Fruit fly (Drosophila melanogaster) whole organism, embryonic: ENCODE data around the gene Hpd.
A peak's percentile ranks its signal among the peaks of the same experiment; 100 is the strongest.

Experiments used
- Antp ChIP-seq: fragments of 200-800 bp; sonication (Bioruptor generic); optimal IDR thresholded peaks from 3 replicates; lab custom pipeline; 2016; ENCODE audit warnings: missing biosample characterization, missing genetic modification characterization
- Atf6 ChIP-seq: fragments of 200-800 bp; sonication (Bioruptor generic); IDR thresholded peaks from 2 replicates; pipeline ENCODE4 v1.3.6; 2022; ENCODE audit warnings: missing biosample characterization, missing genetic modification characterization
- BEAF-32 ChIP-seq: fragments of 200-800 bp; sonication (Bioruptor generic); optimal IDR thresholded peaks from 3 replicates; lab custom pipeline; 2017; ENCODE audit warnings: missing biosample characterization, missing genetic modification characterization, mild to moderate bottlenecking, moderate library complexity, missing genetic modification reagents
- CG1024 ChIP-seq: fragments of 200-800 bp; sonication (Bioruptor generic); IDR thresholded peaks from 2 replicates; pipeline ENCODE4 v1.3.6; 2022; ENCODE audit warnings: missing biosample characterization, missing genetic modification characterization
- CG11247 ChIP-seq: fragments of 200-800 bp; sonication (Bioruptor generic); IDR thresholded peaks from 2 replicates; pipeline ENCODE4 v1.3.6; 2022; ENCODE audit warnings: missing biosample characterization, missing genetic modification characterization
- CG11504 ChIP-seq: fragments of 200-800 bp; sonication (Bioruptor generic); optimal IDR thresholded peaks from 3 replicates; lab custom pipeline; 2019; ENCODE audit warnings: missing biosample characterization, mild to moderate bottlenecking, missing genetic modification characterization, moderate library complexity
- CG11560 ChIP-seq: fragments of 200-800 bp; sonication (Bioruptor generic); IDR thresholded peaks from 3 replicates; pipeline ENCODE4 v1.3.6; 2022; ENCODE audit warnings: missing biosample characterization, missing genetic modification characterization
- CG11695 ChIP-seq: fragments of 200-800 bp; sonication (Bioruptor generic); IDR thresholded peaks from 3 replicates; pipeline ENCODE4 v1.3.6; 2022; ENCODE audit warnings: missing biosample characterization, missing genetic modification characterization
- CG12659 ChIP-seq: fragments of 200-800 bp; sonication (Bioruptor generic); optimal IDR thresholded peaks from 3 replicates; lab custom pipeline; 2017; ENCODE audit warnings: mild to moderate bottlenecking, missing biosample characterization, missing genetic modification reagents, missing genetic modification characterization
- CG13424 ChIP-seq: fragments of 200-800 bp; sonication (Bioruptor generic); optimal IDR thresholded peaks from 2 replicates; lab custom pipeline; 2019; ENCODE audit warnings: missing biosample characterization, mild to moderate bottlenecking, missing genetic modification characterization, moderate library complexity
- CG13624 ChIP-seq: fragments of 200-800 bp; sonication (Bioruptor generic); optimal IDR thresholded peaks from 2 replicates; lab custom pipeline; 2016; ENCODE audit warnings: missing biosample characterization, missing genetic modification characterization
- CG14965 ChIP-seq: fragments of 200-800 bp; sonication (Bioruptor generic); optimal IDR thresholded peaks from 2 replicates; lab custom pipeline; 2016; ENCODE audit warnings: missing biosample characterization, missing genetic modification characterization, borderline replicate concordance
- CG17829 ChIP-seq: fragments of 200-800 bp; optimal IDR thresholded peaks from 2 replicates; lab custom pipeline; 2019; ENCODE audit warnings: missing biosample characterization, mild to moderate bottlenecking, missing genetic modification characterization, moderate library complexity
- CG18011 ChIP-seq: fragments of 200-800 bp; sonication (Bioruptor generic); optimal IDR thresholded peaks from 2 replicates; lab custom pipeline; 2017; ENCODE audit warnings: missing biosample characterization, missing genetic modification characterization, mild to moderate bottlenecking, moderate library complexity, missing genotype
- CG4282 ChIP-seq: fragments of 200-800 bp; sonication (Bioruptor generic); optimal IDR thresholded peaks from 2 replicates; lab custom pipeline; 2016; ENCODE audit warnings: missing biosample characterization, missing genetic modification characterization
- CG5180 ChIP-seq: fragments of 200-800 bp; sonication (Bioruptor generic); optimal IDR thresholded peaks from 3 replicates; lab custom pipeline; 2017; ENCODE audit warnings: missing biosample characterization, missing genetic modification characterization, mild to moderate bottlenecking, moderate library complexity, missing genetic modification reagents
- CG6175 ChIP-seq: fragments of 200-800 bp; sonication (Bioruptor generic); IDR thresholded peaks from 3 replicates; pipeline ENCODE4 v1.3.6; 2022; ENCODE audit warnings: missing biosample characterization, missing genetic modification characterization
- CG6683 ChIP-seq: fragments of 200-800 bp; sonication (Bioruptor generic); optimal IDR thresholded peaks from 2 replicates; lab custom pipeline; 2017; ENCODE audit warnings: missing biosample characterization, mild to moderate bottlenecking, missing genetic modification characterization, missing genetic modification reagents
- CG7372 ChIP-seq: fragments of 200-800 bp; sonication (Bioruptor generic); IDR thresholded peaks from 2 replicates; pipeline ENCODE4 v1.3.6; 2022; ENCODE audit warnings: missing biosample characterization, missing genetic modification characterization
- CG7786 ChIP-seq: fragments of 200-800 bp; sonication (Bioruptor generic); optimal IDR thresholded peaks from 2 replicates; lab custom pipeline; 2016; ENCODE audit warnings: missing biosample characterization, missing genetic modification characterization
- Dref ChIP-seq: fragments of 200-800 bp; sonication (Bioruptor generic); IDR thresholded peaks from 2 replicates; pipeline ENCODE4 v1.3.6; 2022; ENCODE audit warnings: missing biosample characterization, missing genetic modification characterization
- HLHmδ ChIP-seq: fragments of 200-800 bp; sonication (Bioruptor generic); optimal IDR thresholded peaks from 2 replicates; lab custom pipeline; 2018; ENCODE audit warnings: missing biosample characterization, mild to moderate bottlenecking, missing genetic modification characterization, moderate library complexity
- Jarid2 ChIP-seq: fragments of 200-800 bp; sonication (Bioruptor generic); optimal IDR thresholded peaks from 3 replicates; lab custom pipeline; 2017; ENCODE audit warnings: mild to moderate bottlenecking, missing biosample characterization, missing genetic modification reagents, missing genetic modification characterization
- Med ChIP-seq: fragments of 200-800 bp; sonication (Bioruptor generic); peaks from one replicate; lab custom pipeline; 2016; ENCODE audit warnings: missing biosample characterization, missing genetic modification characterization, mild to moderate bottlenecking, inconsistent platforms, moderate library complexity
- Meics ChIP-seq: fragments of 200-800 bp; sonication (Bioruptor generic); optimal IDR thresholded peaks from 2 replicates; lab custom pipeline; 2017; ENCODE audit warnings: missing biosample characterization, mild to moderate bottlenecking, missing genetic modification characterization
- Nf-YB ChIP-seq: fragments of 200-800 bp; sonication (Bioruptor generic); optimal IDR thresholded peaks from 3 replicates; lab custom pipeline; 2019; ENCODE audit warnings: missing biosample characterization, mild to moderate bottlenecking, missing genetic modification characterization, moderate library complexity
- Rfx ChIP-seq: fragments of 200-800 bp; sonication (Bioruptor generic); IDR thresholded peaks from 2 replicates; pipeline ENCODE4 v1.3.6; 2022; ENCODE audit warnings: missing biosample characterization, missing genetic modification characterization
- Xrp1 ChIP-seq: fragments of 200-800 bp; sonication (Bioruptor generic); IDR thresholded peaks from 2 replicates; pipeline ENCODE4 v1.3.6; 2022; ENCODE audit warnings: missing biosample characterization, missing genetic modification characterization
- ase ChIP-seq: fragments of 200-800 bp; sonication (Bioruptor generic); IDR thresholded peaks from 3 replicates; pipeline ENCODE4 v1.3.6; 2022; ENCODE audit warnings: missing biosample characterization, missing genetic modification characterization
- bowl ChIP-seq: fragments of 200-800 bp; sonication (Bioruptor generic); IDR thresholded peaks from 2 replicates; pipeline ENCODE4 v1.3.6; 2022; ENCODE audit warnings: missing biosample characterization, missing genetic modification characterization
- bsh ChIP-seq, 2 experiments: fragments of 200-800 bp; sonication (Bioruptor generic); optimal IDR thresholded peaks; 2 replicates each; lab custom pipeline; 2017 to 2018; ENCODE audit warnings: mild to moderate bottlenecking in 2 of 2, missing biosample characterization in 2 of 2, missing genetic modification characterization in 2 of 2, moderate library complexity in 1 of 2
- ems ChIP-seq: fragments of 200-800 bp; sonication (Bioruptor generic); optimal IDR thresholded peaks from 3 replicates; lab custom pipeline; 2016; ENCODE audit warnings: missing biosample characterization, missing genetic modification characterization
- fd102C ChIP-seq: fragments of 200-800 bp; sonication (Bioruptor generic); optimal IDR thresholded peaks from 2 replicates; lab custom pipeline; 2018; ENCODE audit warnings: missing biosample characterization, mild to moderate bottlenecking, missing genetic modification characterization, moderate library complexity
- fd3F ChIP-seq: fragments of 200-800 bp; sonication (Bioruptor generic); optimal IDR thresholded peaks from 2 replicates; lab custom pipeline; 2018; ENCODE audit warnings: missing biosample characterization, mild to moderate bottlenecking, missing genetic modification characterization, moderate library complexity
- gem ChIP-seq: fragments of 200-800 bp; sonication (Bioruptor generic); optimal IDR thresholded peaks from 2 replicates; lab custom pipeline; 2019; ENCODE audit warnings: missing biosample characterization, mild to moderate bottlenecking, missing genetic modification characterization, moderate library complexity
- gfzf ChIP-seq: fragments of 200-800 bp; sonication (Bioruptor generic); optimal IDR thresholded peaks from 2 replicates; lab custom pipeline; 2016; ENCODE audit warnings: missing biosample characterization, mild to moderate bottlenecking, missing genetic modification characterization, moderate library complexity
- gsb ChIP-seq: fragments of 200-800 bp; sonication (Bioruptor generic); IDR thresholded peaks from 2 replicates; pipeline ENCODE4 v1.3.6; 2022; ENCODE audit warnings: missing biosample characterization, missing genetic modification characterization
- gt ChIP-seq: fragments of 200-800 bp; sonication (Bioruptor generic); IDR thresholded peaks from 2 replicates; pipeline ENCODE4 v1.3.6; 2022; ENCODE audit warnings: missing biosample characterization, missing genetic modification characterization
- jigr1 ChIP-seq: fragments of 200-800 bp; sonication (Bioruptor generic); IDR thresholded peaks from 3 replicates; pipeline ENCODE4 v1.3.6; 2022; ENCODE audit warnings: missing biosample characterization, missing genetic modification characterization
- kah ChIP-seq: fragments of 200-800 bp; sonication (Bioruptor generic); optimal IDR thresholded peaks from 2 replicates; lab custom pipeline; 2018; ENCODE audit warnings: missing biosample characterization, mild to moderate bottlenecking, missing genetic modification characterization
- lmd ChIP-seq: fragments of 200-800 bp; sonication (Bioruptor generic); IDR thresholded peaks from 2 replicates; pipeline ENCODE4 v1.3.6; 2022; ENCODE audit warnings: missing biosample characterization, missing genetic modification characterization
- mirr ChIP-seq: fragments of 200-800 bp; sonication (Bioruptor generic); optimal IDR thresholded peaks from 3 replicates; lab custom pipeline; 2018; ENCODE audit warnings: missing biosample characterization, mild to moderate bottlenecking, missing genetic modification characterization
- org-1 ChIP-seq: fragments of 200-800 bp; sonication (Bioruptor generic); optimal IDR thresholded peaks from 2 replicates; lab custom pipeline; 2017; ENCODE audit warnings: missing biosample characterization, missing genetic modification characterization
- pb ChIP-seq: fragments of 200-800 bp; sonication (Bioruptor generic); optimal IDR thresholded peaks from 3 replicates; lab custom pipeline; 2016; ENCODE audit warnings: missing biosample characterization, missing genetic modification characterization
- pho ChIP-seq: fragments of 200-800 bp; sonication (Bioruptor generic); optimal IDR thresholded peaks from 2 replicates; lab custom pipeline; 2016; ENCODE audit warnings: missing biosample characterization, missing genetic modification characterization
- pros ChIP-seq: fragments of 200-800 bp; sonication (Bioruptor generic); optimal IDR thresholded peaks from 3 replicates; lab custom pipeline; 2019; ENCODE audit warnings: missing biosample characterization, mild to moderate bottlenecking, missing genetic modification characterization, moderate library complexity
- row ChIP-seq: fragments of 200-800 bp; sonication (Bioruptor generic); IDR thresholded peaks from 3 replicates; pipeline ENCODE4 v1.3.6; 2022; ENCODE audit warnings: missing biosample characterization, missing genetic modification characterization
- sd ChIP-seq: fragments of 200-800 bp; sonication (Bioruptor generic); optimal IDR thresholded peaks from 3 replicates; lab custom pipeline; 2018; ENCODE audit warnings: missing biosample characterization, mild to moderate bottlenecking, missing genetic modification characterization, moderate library complexity
- sens-2 ChIP-seq: fragments of 200-800 bp; sonication (Bioruptor generic); IDR thresholded peaks from 2 replicates; pipeline ENCODE4 v1.3.6; 2022; ENCODE audit warnings: missing biosample characterization, missing genetic modification characterization
- tgo ChIP-seq: fragments of 200-800 bp; sonication (Bioruptor generic); IDR thresholded peaks from 3 replicates; pipeline ENCODE4 v1.3.6; 2022; ENCODE audit warnings: missing biosample characterization, missing genetic modification characterization
- yki ChIP-seq: fragments of >200 bp; optimal IDR thresholded peaks from 3 replicates; lab custom pipeline; 2018

Hpd gene

dm6 chr3L:20470991-20471498 lies 31.4 kb upstream of the Hpd start (continued):
- TF ChIP-seq HLHmδ (GFP tag; lab: Kevin White, UChicago) (no peak), CG6683 (no peak), CG11504 (peak; percentile 77), Jarid2 (GFP tag; lab: Kevin White, UChicago) (peak; percentile 9), Med (GFP tag; lab: Kevin White, UChicago) (peak; percentile 76), gem (tag; lab: Kevin White, UChicago) (peak; percentile 58), Dref (GFP tag; lab: Robert Waterston, UW) (no peak), CG14965 (GFP tag; lab: Kevin White, UChicago) (no peak), kah (GFP tag; lab: Kevin White, UChicago) (peak; percentile 65), gfzf (no peak), CG11247 (GFP tag; lab: Robert Waterston, UW) (no peak), Meics (peak; percentile 94), fd3F (GFP tag; lab: Kevin White, UChicago) (no peak), org-1 (peak; percentile 55), CG12659 (peak; percentile 53), ase (GFP tag; lab: Robert Waterston, UW) (peak; percentile 41; the same call in 2 of the 3 replicates), CG13624 (no peak), sens-2 (peak; percentile 44; the same call in 1 of the 2 replicates), mirr (peak; percentile 48), CG17829 (peak; percentile 48), jigr1 (GFP tag; lab: Robert Waterston, UW) (no peak), Antp (GFP tag; lab: Kevin White, UChicago) (no peak), lmd (peak; percentile 45), BEAF-32 (GFP tag; lab: Kevin White, UChicago) (no peak), pho (GFP tag; lab: Kevin White, UChicago) (no peak), Atf6 (GFP tag; lab: Robert Waterston, UW) (peak; percentile 69), CG11695 (GFP tag; lab: Robert Waterston, UW) (peak; percentile 66; the same call in 2 of the 3 replicates), pb (GFP tag; lab: Kevin White, UChicago) (no peak), Xrp1 (GFP tag; lab: Robert Waterston, UW) (peak; percentile 53; the same call in 1 of the 2 replicates), CG6175 (GFP tag; lab: Robert Waterston, UW) (no peak), bsh (GFP tag; optimal IDR thresholded peaks at IDR 0.05; lab: Kevin White, UChicago) (peak in 1 of 2 experiments; percentile 66), CG7786 (no peak), CG13424 (tag; lab: Kevin White, UChicago) (peak; percentile 44), tgo (GFP tag; lab: Robert Waterston, UW) (peak; percentile 36; the same call in 2 of the 3 replicates), CG4282 (GFP tag; lab: Kevin White, UChicago) (no peak), CG18011 (GFP tag; lab: Kevin White, UChicago) (no peak), bowl (no peak), sd (tag; lab: Kevin White, UChicago) (no peak), gt (GFP tag; lab: Robert Waterston, UW) (no peak), ems (GFP tag; lab: Kevin White, UChicago) (peak; percentile 28), CG5180 (GFP tag; lab: Kevin White, UChicago) (peak; percentile 81), fd102C (GFP tag; lab: Kevin White, UChicago) (no peak), CG7372 (GFP tag; lab: Robert Waterston, UW) (peak; percentile 7; the same call in 1 of the 2 replicates), gsb (no peak), CG11560 (tag; lab: Robert Waterston, UW) (no peak), yki (no peak), pros (GFP tag; lab: Kevin White, UChicago) (no peak), Nf-YB (GFP tag; lab: Kevin White, UChicago) (peak; percentile 0), Rfx (GFP tag; lab: Robert Waterston, UW) (peak; percentile 49; the same call in 1 of the 2 replicates), CG1024 (GFP tag; lab: Robert Waterston, UW) (peak; percentile 65), row (peak; percentile 59; the same call in 2 of the 3 replicates)
